Fruit fly (Drosophila melanogaster) whole organism, wandering third instar larva: ENCODE results near the gene pinta.

Experiments used
- Abd-B ChIP-seq: fragments of >200 bp; optimal IDR thresholded peaks from 2 replicates; lab custom pipeline; 2017; ENCODE audit warnings: missing biosample characterization, missing genetic modification characterization
- CG32264 ChIP-seq: fragments of 200-800 bp; sonication (Bioruptor generic); optimal IDR thresholded peaks from 2 replicates; lab custom pipeline; 2016; ENCODE audit warnings: missing biosample characterization, missing genetic modification characterization
- CrebA ChIP-seq: fragments of 200-800 bp; sonication (Bioruptor generic); optimal IDR thresholded peaks from 2 replicates; lab custom pipeline; 2016; ENCODE audit warnings: missing biosample characterization, mild to moderate bottlenecking, missing genetic modification characterization, borderline replicate concordance
- Dif ChIP-seq: fragments of 200-275, 200-300 bp; sonication (Bioruptor generic); optimal IDR thresholded peaks from 2 replicates; lab custom pipeline; 2018; ENCODE audit warnings: missing biosample characterization, missing genetic modification characterization; ENCODE audit not compliant: partially characterized antibody
- GATAd ChIP-seq: sonication (Bioruptor generic); optimal IDR thresholded peaks from 2 replicates; lab custom pipeline; 2016; ENCODE audit warnings: missing biosample characterization, missing genetic modification characterization
- HLH106 ChIP-seq: fragments of 200-800 bp; optimal IDR thresholded peaks from 3 replicates; lab custom pipeline; 2019; ENCODE audit warnings: missing biosample characterization, mild to moderate bottlenecking, missing genetic modification characterization, moderate library complexity
- Hnf4 ChIP-seq: fragments of 200-800 bp; sonication (Bioruptor generic); optimal IDR thresholded peaks from 2 replicates; lab custom pipeline; 2016; ENCODE audit warnings: missing biosample characterization, mild to moderate bottlenecking, missing genetic modification characterization
- Hr78 ChIP-seq: fragments of >200 bp; optimal IDR thresholded peaks from 2 replicates; lab custom pipeline; 2017; ENCODE audit warnings: missing biosample characterization, missing genetic modification characterization
- Hr83 ChIP-seq: fragments of 200-300 bp; sonication (Bioruptor generic); optimal IDR thresholded peaks from 2 replicates; lab custom pipeline; 2016; ENCODE audit warnings: missing biosample characterization, mild to moderate bottlenecking, missing genetic modification characterization, moderate library complexity; ENCODE audit not compliant: poor library complexity, severe bottlenecking
- Jra ChIP-seq: sonication (Bioruptor generic); optimal IDR thresholded peaks from 2 replicates; lab custom pipeline; 2016; ENCODE audit warnings: missing biosample characterization, missing genetic modification characterization
- Mio ChIP-seq: sonication (Bioruptor generic); optimal IDR thresholded peaks from 2 replicates; lab custom pipeline; 2016; ENCODE audit warnings: missing biosample characterization, missing genetic modification characterization
- Myc ChIP-seq: fragments of >200 bp; optimal IDR thresholded peaks from 2 replicates; lab custom pipeline; 2017
- N ChIP-seq: fragments of >200 bp; optimal IDR thresholded peaks from 2 replicates; lab custom pipeline; 2018; ENCODE audit warnings: missing biosample characterization, missing external identifiers, missing genetic modification characterization
- OdsH ChIP-seq: fragments of 200-800 bp; sonication (Bioruptor generic); optimal IDR thresholded peaks from 2 replicates; lab custom pipeline; 2016; ENCODE audit warnings: missing biosample characterization, mild to moderate bottlenecking, missing genetic modification characterization
- Sp1 ChIP-seq: fragments of 200-800 bp; sonication (Bioruptor generic); optimal IDR thresholded peaks from 3 replicates; lab custom pipeline; 2019; ENCODE audit warnings: missing biosample characterization, mild to moderate bottlenecking, missing genetic modification characterization, moderate library complexity
- Vsx2 ChIP-seq: fragments of 200-300, 225-300 bp; sonication (Bioruptor generic); optimal IDR thresholded peaks from 2 replicates; lab custom pipeline; 2018; ENCODE audit warnings: missing biosample characterization, missing genetic modification characterization; ENCODE audit not compliant: partially characterized antibody
- dl ChIP-seq, 2 experiments: fragments of 175-275, 200-275 bp in 1 of 2; fragments of 200-275 bp in 1 of 2; sonication (Bioruptor generic); optimal IDR thresholded peaks; lab custom pipeline; 2018; ENCODE audit warnings: mild to moderate bottlenecking in 2 of 2, missing biosample characterization in 2 of 2, missing genetic modification characterization in 2 of 2, moderate library complexity in 2 of 2; ENCODE audit not compliant: partially characterized antibody in 2 of 2, insufficient read depth in 1 of 2
- dmrt93B ChIP-seq: fragments of 200-800 bp; sonication (Bioruptor generic); optimal IDR thresholded peaks from 2 replicates; lab custom pipeline; 2018; ENCODE audit warnings: missing biosample characterization, mild to moderate bottlenecking, missing genetic modification characterization
- dsf ChIP-seq: sonication (Bioruptor generic); optimal IDR thresholded peaks from 2 replicates; lab custom pipeline; 2016; ENCODE audit warnings: missing biosample characterization, missing genetic modification characterization, borderline replicate concordance
- ey ChIP-seq: fragments of 200-800 bp; sonication (Bioruptor generic); optimal IDR thresholded peaks from 2 replicates; lab custom pipeline; 2016; ENCODE audit warnings: missing biosample characterization, missing genetic modification characterization
- foxo ChIP-seq, 2 experiments: fragments of 200-800 bp; sonication (Bioruptor generic); optimal IDR thresholded peaks; 2 replicates in 1 of 2; 3 replicates in 1 of 2; lab custom pipeline; 2016 to 2017; ENCODE audit warnings: missing biosample characterization in 2 of 2, missing genetic modification characterization in 2 of 2
- fru ChIP-seq: fragments of 200-800 bp; sonication (Bioruptor generic); optimal IDR thresholded peaks from 3 replicates; lab custom pipeline; 2016; ENCODE audit warnings: missing biosample characterization, mild to moderate bottlenecking, missing genetic modification characterization
- jim ChIP-seq: fragments of 175-275, 200-325 bp; sonication (Bioruptor generic); optimal IDR thresholded peaks from 2 replicates; lab custom pipeline; 2016; ENCODE audit warnings: missing biosample characterization, mild to moderate bottlenecking, missing genetic modification characterization
- lola ChIP-seq: fragments of >200 bp; optimal IDR thresholded peaks from 2 replicates; lab custom pipeline; 2017; ENCODE audit warnings: missing biosample characterization, missing genetic modification characterization
- pan ChIP-seq: fragments of >200 bp; optimal IDR thresholded peaks from 2 replicates; lab custom pipeline; 2017
- psq ChIP-seq: fragments of 200-800 bp; sonication (Bioruptor generic); optimal IDR thresholded peaks from 3 replicates; lab custom pipeline; 2017; ENCODE audit warnings: missing biosample characterization, mild to moderate bottlenecking, missing genetic modification characterization, moderate library complexity
- rgr ChIP-seq: fragments of 200-800 bp; sonication (Bioruptor generic); optimal IDR thresholded peaks from 3 replicates; lab custom pipeline; 2016; ENCODE audit warnings: missing biosample characterization, mild to moderate bottlenecking, missing genetic modification characterization
- sv ChIP-seq: fragments of 200-800 bp; sonication (Bioruptor generic); optimal IDR thresholded peaks from 3 replicates; lab custom pipeline; 2016; ENCODE audit warnings: missing biosample characterization, missing genetic modification characterization
- usp ChIP-seq: fragments of >200 bp; optimal IDR thresholded peaks from 2 replicates; lab custom pipeline; 2017; ENCODE audit warnings: missing biosample characterization, missing genetic modification characterization

pinta gene

DNA sequence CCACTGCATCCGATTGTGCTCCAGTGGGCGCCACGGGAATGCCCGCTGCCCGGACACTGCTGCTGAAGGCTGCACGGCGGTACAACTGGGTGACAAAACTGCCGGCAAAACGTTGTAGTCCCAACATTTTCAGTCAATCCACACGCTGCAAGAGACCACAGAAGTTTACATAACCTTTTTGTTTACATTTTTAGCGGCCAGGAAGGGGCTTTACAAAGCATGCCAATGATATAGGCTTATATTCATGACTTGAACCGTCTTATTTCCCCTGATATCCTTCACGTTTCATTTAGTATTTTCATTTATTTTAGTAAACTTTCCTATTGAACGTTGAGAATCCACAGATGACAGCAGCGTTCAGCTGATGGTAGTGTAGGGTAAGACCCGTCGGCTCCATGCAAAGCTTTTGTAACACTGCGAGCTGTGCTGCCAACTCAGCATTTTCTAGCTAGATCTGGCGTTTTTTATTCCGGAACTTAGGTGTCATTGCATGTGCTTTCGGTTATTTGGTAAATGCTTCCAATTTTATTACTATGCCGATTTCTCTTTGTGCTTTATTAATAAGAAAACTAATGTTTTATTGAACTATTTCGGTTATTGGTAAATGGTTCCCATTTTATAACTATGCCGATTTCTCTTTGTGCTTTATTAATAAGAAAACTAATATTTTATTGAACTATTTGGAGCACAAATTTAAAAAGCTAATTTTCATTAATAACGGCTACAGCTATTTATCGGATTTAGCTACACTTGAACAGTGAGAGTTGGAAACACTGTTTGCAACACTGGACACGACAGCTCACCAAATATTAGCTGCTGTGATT lies 14.0 kb downstream of the pinta start, which contains the start of the genes CG13850 and lqfR (continued):
- no peak for TF ChIP-seq Vsx2 (GFP tag; lab: Kevin White, UChicago)

DNA sequence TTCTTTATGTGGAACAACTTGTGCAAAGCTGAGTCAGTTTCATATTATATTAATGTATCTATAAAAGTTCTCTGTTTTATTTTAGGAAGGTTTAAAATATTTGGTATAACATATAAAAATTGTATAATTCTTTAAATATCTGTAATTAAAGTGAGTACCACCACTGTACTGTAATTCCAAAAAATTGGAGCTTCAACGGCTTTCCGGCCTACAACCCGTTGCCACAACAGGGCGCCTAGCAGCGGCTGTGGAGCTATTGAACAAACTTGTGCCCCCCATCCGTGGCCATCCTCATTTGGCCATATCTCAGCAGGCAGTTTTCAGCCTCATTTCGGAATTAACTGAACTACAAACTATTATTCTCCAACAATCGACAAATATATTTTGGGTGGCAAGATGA lies 19.1 kb downstream of the pinta start, which contains the start of gene CG13855:
CG13855 (plus strand) TSS at position 301 of the 400 bp plus-strand sequence.
- TF ChIP-seq pan (lab: Kevin White, UChicago) (no peak), dl (GFP tag; optimal IDR thresholded peaks at IDR 0.05; lab: Kevin White, UChicago; ENCODE audit: insufficient read depth in 1 of 2, partially characterized antibody in 2 of 2) (no peak), N (no peak), OdsH (GFP tag; lab: Kevin White, UChicago) (no peak), ey (GFP tag; lab: Kevin White, UChicago) (no peak), Hr78 (no peak)

DNA sequence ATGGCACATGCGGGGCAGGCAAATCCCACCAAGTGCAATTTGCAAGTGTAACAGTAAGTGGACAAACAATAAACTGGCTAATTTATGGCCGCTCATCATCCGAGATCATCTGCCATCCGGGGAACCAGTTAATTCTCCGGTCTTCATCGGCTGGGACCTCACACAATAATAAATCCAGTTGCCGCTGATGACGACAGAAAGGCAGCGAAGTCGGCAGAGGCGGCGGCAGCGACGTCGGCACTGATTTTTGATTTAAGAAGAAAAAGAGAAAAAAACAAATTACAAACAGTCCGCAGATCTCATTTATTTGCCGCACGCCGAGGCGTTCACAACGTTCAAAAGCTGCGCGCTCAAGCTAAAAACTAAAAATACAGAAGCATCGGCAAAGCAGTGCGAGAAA lies 22.4 kb downstream of the pinta start, which contains the start of gene CG13856:
CG13856 (plus strand) TSS at position 301 of the 400 bp plus-strand sequence.
- TF ChIP-seq usp (GFP tag; lab: Kevin White, UChicago) (no peak), lola (GFP tag; lab: Kevin White, UChicago) (no peak), foxo (GFP tag; optimal IDR thresholded peaks at IDR 0.05; lab: Kevin White, UChicago) (no peak), Abd-B (GFP tag; lab: Kevin White, UChicago) (no peak), Hr83 (GFP tag; lab: Kevin White, UChicago) (no peak), Jra (GFP tag; lab: Kevin White, UChicago) (no peak), Hr78 (no peak), CrebA (no peak), N (no peak), OdsH (GFP tag; lab: Kevin White, UChicago) (no peak), psq (GFP tag; lab: Kevin White, UChicago) (no peak), HLH106 (tag; lab: Kevin White, UChicago) (no peak), Mio (GFP tag; lab: Kevin White, UChicago) (no peak), Dif (GFP tag; lab: Kevin White, UChicago) (no peak), dsf (GFP tag; lab: Kevin White, UChicago) (no peak), rgr (no peak), Vsx2 (GFP tag; lab: Kevin White, UChicago) (no peak), GATAd (GFP tag; lab: Kevin White, UChicago) (no peak), Hnf4 (no peak), dmrt93B (GFP tag; lab: Kevin White, UChicago) (no peak)

DNA sequence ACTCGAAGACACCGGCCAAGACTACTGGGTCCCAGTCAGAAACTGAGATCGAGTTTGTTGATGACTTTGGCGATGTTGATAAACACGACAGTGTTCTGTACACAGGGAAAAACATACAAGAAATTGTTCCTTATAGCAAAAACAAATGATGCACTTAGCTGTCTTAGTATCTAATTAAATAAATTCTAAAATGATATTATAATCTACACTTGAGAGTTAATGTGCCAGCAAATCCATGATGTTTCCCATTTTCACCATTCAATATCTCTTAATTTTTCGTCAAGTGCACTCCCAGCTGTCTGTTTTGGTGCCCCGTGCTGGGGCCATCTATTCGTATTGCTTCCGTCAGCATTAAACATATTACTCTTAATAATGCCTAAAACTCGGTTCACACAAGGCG lies 24.5 kb downstream of the pinta start:
- no peak for TF ChIP-seq CG32264 (GFP tag; lab: Kevin White, UChicago)
- peak; percentile 18 for TF ChIP-seq sv (GFP tag; lab: Kevin White, UChicago)

DNA sequence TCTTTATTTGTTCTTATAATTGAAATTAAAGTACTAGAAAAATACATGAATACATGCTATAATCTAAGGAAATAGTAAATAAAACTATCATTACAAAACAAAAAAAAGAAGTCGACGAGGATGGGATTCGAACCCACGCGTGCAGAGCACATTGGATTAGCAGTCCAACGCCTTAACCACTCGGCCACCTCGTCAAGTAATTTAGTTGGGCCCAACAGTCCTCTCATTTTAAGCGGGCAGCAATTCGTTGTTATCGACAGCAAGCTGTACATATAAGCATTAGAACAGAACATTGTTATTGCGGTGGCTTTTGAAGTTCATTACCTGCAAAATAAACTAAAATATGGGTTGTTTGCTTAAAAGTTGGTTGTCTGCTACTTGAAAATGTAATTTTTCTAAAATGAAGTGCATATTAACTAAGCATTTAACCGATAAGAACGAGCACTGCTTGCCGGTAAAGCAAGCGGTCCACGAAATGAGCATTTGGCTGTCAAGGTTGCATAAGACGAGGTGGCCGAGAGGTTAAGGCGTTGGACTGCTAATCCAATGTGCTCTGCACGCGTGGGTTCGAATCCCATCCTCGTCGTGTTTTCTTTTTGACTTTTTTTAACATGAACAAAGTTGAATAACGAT lies 27.5 kb downstream of the pinta start:
- TF ChIP-seq Myc = peak; percentile 23
- peak; percentile 14 for TF ChIP-seq Abd-B (GFP tag; lab: Kevin White, UChicago)
- no peak for TF ChIP-seq Sp1 (GFP tag; lab: Kevin White, UChicago)
- peak; percentile 77 for TF ChIP-seq N

DNA sequence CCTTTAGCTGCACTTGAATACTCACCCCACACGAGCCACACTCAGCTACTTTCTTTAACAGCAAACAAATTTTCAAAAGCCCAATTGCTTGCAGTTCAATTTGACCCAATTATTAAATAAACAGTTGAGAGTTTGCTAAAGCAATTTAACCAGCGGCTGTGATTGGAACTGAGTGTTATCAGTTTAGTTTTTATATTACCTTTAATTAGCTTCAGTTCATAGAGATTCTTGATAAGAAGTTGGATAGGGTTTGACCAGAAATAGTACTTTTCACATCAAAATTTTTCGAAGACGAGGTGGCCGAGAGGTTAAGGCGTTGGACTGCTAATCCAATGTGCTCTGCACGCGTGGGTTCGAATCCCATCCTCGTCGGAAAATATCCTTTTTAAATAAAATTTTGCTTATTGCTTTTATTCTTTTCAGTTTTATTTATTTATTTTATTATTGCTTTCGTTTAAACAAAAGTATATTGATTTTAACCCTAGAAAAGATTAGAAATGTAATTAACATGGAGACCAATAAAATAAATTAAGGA lies 28.4 kb downstream of the pinta start:
- no peak for TF ChIP-seq usp (GFP tag; lab: Kevin White, UChicago)
- TF ChIP-seq Hr78 = no peak
- no peak for TF ChIP-seq CG32264 (GFP tag; lab: Kevin White, UChicago)
- TF ChIP-seq Sp1 (GFP tag; lab: Kevin White, UChicago) = no peak
- no peak for TF ChIP-seq dl (GFP tag; optimal IDR thresholded peaks at IDR 0.05; lab: Kevin White, UChicago; ENCODE audit: insufficient read depth in 1 of 2, partially characterized antibody in 2 of 2)
- no peak for TF ChIP-seq Dif (GFP tag; lab: Kevin White, UChicago)
- no peak for TF ChIP-seq jim (GFP tag; lab: Kevin White, UChicago)
- no peak for TF ChIP-seq fru (GFP tag; lab: Kevin White, UChicago)
- TF ChIP-seq Myc = no peak
- TF ChIP-seq GATAd (GFP tag; lab: Kevin White, UChicago) = no peak
- TF ChIP-seq Jra (GFP tag; lab: Kevin White, UChicago) = no peak
- no peak for TF ChIP-seq Abd-B (GFP tag; lab: Kevin White, UChicago)
- TF ChIP-seq dsf (GFP tag; lab: Kevin White, UChicago) = no peak
- TF ChIP-seq Mio (GFP tag; lab: Kevin White, UChicago) = no peak
